Fruit fly (Drosophila melanogaster): ENCODE measurements around the gene mRpS31.

mRpS31 gene

DNA sequence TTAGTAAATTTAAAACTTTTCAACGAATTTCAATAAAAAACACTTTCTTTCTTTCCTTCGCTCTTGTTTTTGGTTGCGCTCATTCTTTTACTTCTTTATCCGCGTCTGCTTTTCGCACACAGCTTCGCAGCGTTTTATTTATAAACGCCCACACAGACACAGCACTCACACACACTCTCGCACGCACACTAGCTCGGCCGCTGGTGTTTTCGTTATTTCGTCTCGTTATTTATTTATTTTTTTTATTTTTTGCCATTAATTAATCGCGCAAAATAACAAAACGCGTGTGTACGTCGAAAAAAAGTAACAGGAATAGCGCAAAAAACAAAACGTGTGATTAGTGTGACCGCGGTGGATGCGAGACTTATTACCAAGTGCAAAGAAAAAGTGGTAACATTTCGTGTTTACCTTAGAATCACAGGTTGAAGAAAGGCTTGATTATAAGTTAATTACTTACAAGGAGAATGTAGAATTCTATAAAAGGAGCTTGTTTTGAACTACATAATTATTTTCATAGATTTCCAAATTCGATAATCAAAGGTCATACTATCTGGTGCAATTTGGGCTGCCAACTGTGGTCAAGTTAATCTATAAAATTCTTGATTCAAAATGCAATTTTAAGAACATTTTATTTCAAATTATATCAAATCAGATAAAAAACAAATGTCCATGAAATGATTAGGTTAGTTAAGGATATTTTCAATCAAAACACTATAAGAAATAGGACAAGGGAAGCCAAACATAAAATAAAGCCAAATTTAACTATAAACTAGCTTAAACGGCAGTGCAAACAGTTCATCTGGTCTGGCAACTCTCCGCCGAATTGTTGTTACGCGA lies at the start of gene mRpS31, which contains the start of gene hzg (continued):
- TF ChIP-seq Lpt (GFP tag; optimal IDR thresholded peaks at IDR 0.05) = no peak
- TF ChIP-seq Gug (GFP tag; IDR thresholded peaks at IDR 0.05) = no peak
- peak; percentile 49 for TF ChIP-seq CG32006 (GFP tag; optimal IDR thresholded peaks at IDR 0.05)
- TF ChIP-seq CG31627 (GFP tag; optimal IDR thresholded peaks at IDR 0.05) = peak; percentile 64
- peak; percentile 45 for TF ChIP-seq Ets21C (GFP tag; optimal IDR thresholded peaks at IDR 0.05)
- peak; percentile 69 for TF ChIP-seq pdm3 (GFP tag; optimal IDR thresholded peaks at IDR 0.05)
- TF ChIP-seq fd59A (GFP tag; optimal IDR thresholded peaks at IDR 0.05) = peak; percentile 2
- TF ChIP-seq topi (GFP tag; optimal IDR thresholded peaks at IDR 0.05) = peak; percentile 50
- TF ChIP-seq esn (GFP tag; optimal IDR thresholded peaks at IDR 0.05) = peak; percentile 42
- TF ChIP-seq CG11902 (GFP tag; optimal IDR thresholded peaks at IDR 0.05) = peak; percentile 14

DNA sequence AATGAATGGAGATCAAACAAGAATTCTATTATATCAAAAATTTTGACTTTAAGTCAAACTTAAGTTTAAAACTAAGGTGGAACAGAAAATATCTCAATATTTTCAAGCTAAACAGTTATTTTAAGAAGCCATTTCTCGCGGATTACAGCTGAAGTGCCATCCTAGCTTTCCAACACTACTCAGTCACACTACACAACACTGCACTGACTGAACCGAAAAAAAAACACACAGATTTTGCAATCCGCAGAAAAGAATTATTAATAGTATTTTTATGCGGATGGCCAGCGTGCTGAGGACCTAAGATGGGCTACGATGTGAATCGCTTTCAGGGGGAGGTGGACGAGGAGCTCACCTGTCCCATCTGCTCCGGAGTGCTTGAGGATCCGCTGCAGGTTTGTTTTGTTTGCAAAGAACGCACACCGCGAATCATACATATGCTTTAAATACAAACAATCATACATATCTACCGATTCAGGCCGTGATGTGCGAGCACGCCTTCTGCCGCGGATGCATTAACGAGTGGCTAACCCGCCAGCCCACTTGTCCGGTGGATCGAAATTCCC lies 48.5 kb upstream of the mRpS31 start, which contains the start of gene elgi:
Gene elgi, plus strand, starts transcription at position 103 of the 563 bp plus-strand sequence.
- no peak for TF ChIP-seq Hr4 (GFP tag; optimal IDR thresholded peaks at IDR 0.05)
- peak; percentile 69 for TF ChIP-seq Sox102F (GFP tag; optimal IDR thresholded peaks at IDR 0.05)
- TF ChIP-seq Hr38 (GFP tag; optimal IDR thresholded peaks at IDR 0.05) = no peak
- TF ChIP-seq CG16779 (tag; optimal IDR thresholded peaks at IDR 0.05) = no peak
- TF ChIP-seq salr (GFP tag; optimal IDR thresholded peaks at IDR 0.05) = peak in 1 of 2 experiments; percentile 5
- TF ChIP-seq CG9139 (GFP tag; optimal IDR thresholded peaks at IDR 0.05) = no peak
- peak; percentile 76 for TF ChIP-seq Eip78C (GFP tag)
- peak; percentile 71 for TF ChIP-seq vri (GFP tag; optimal IDR thresholded peaks at IDR 0.05)
- peak; percentile 53 for TF ChIP-seq net (GFP tag; optimal IDR thresholded peaks at IDR 0.05)
- TF ChIP-seq Sox14 (GFP tag; optimal IDR thresholded peaks at IDR 0.05) = peak; percentile 69
- peak; percentile 22 for TF ChIP-seq CG34406 (GFP tag; optimal IDR thresholded peaks at IDR 0.05)
- TF ChIP-seq CG6276 (GFP tag; optimal IDR thresholded peaks at IDR 0.05) = no peak
- TF ChIP-seq fkh (GFP tag; optimal IDR thresholded peaks at IDR 0.05) = peak; percentile 66
- peak; percentile 16 for TF ChIP-seq CG11762 (GFP tag; optimal IDR thresholded peaks at IDR 0.05; ENCODE audit: insufficient read depth)
- TF ChIP-seq CG1621 (tag; optimal IDR thresholded peaks at IDR 0.05) = peak; percentile 16
- TF ChIP-seq CG15336 (GFP tag; IDR thresholded peaks at IDR 0.05) = peak; percentile 41; the same call in 1 of the 2 replicates
- no peak for TF ChIP-seq CG11294 (GFP tag; IDR thresholded peaks at IDR 0.05)
- peak; percentile 17 for TF ChIP-seq dac (GFP tag; optimal IDR thresholded peaks at IDR 0.05)
- no peak for TF ChIP-seq CG10669 (GFP tag; optimal IDR thresholded peaks at IDR 0.05)
- TF ChIP-seq OdsH (GFP tag; optimal IDR thresholded peaks at IDR 0.05) = no peak
- peak; percentile 36 for TF ChIP-seq Lpt (GFP tag; optimal IDR thresholded peaks at IDR 0.05)
- TF ChIP-seq acj6 (GFP tag; optimal IDR thresholded peaks at IDR 0.05) = peak; percentile 61
- TF ChIP-seq esn (GFP tag; optimal IDR thresholded peaks at IDR 0.05) = peak; percentile 78
- peak; percentile 4 for TF ChIP-seq Blimp-1 (GFP tag; optimal IDR thresholded peaks at IDR 0.05)
- no peak for TF ChIP-seq Eip93F (GFP tag; optimal IDR thresholded peaks at IDR 0.05)
- no peak for TF ChIP-seq fd85E (GFP tag; optimal IDR thresholded peaks at IDR 0.05)
- TF ChIP-seq lz (GFP tag; optimal IDR thresholded peaks at IDR 0.05) = peak; percentile 68
- peak; percentile 54 for TF ChIP-seq Ets21C (GFP tag; optimal IDR thresholded peaks at IDR 0.05)
- peak; percentile 46 for TF ChIP-seq CG32006 (GFP tag; optimal IDR thresholded peaks at IDR 0.05)
- TF ChIP-seq spab (GFP tag; optimal IDR thresholded peaks at IDR 0.05) = peak; percentile 5
- TF ChIP-seq Eip75B (GFP tag; optimal IDR thresholded peaks at IDR 0.05) = peak; percentile 68
- TF ChIP-seq Gug (GFP tag; IDR thresholded peaks at IDR 0.05) = no peak
- TF ChIP-seq CG6792 (GFP tag; optimal IDR thresholded peaks at IDR 0.05) = peak; percentile 39
- no peak for TF ChIP-seq dsx (GFP tag; optimal IDR thresholded peaks at IDR 0.05; ENCODE audit: poor library complexity, severe bottlenecking)
- no peak for TF ChIP-seq CG4318 (GFP tag; optimal IDR thresholded peaks at IDR 0.05)
- peak; percentile 26 for TF ChIP-seq CG10631 (GFP tag; optimal IDR thresholded peaks at IDR 0.05)
- TF ChIP-seq topi (GFP tag; optimal IDR thresholded peaks at IDR 0.05) = peak; percentile 76
- peak; percentile 76 for TF ChIP-seq CG3919 (GFP tag; optimal IDR thresholded peaks at IDR 0.05)
- peak; percentile 64 for TF ChIP-seq Smox (GFP tag; optimal IDR thresholded peaks at IDR 0.05)
- TF ChIP-seq CG11902 (GFP tag; optimal IDR thresholded peaks at IDR 0.05) = no peak
- TF ChIP-seq CG31627 (GFP tag; optimal IDR thresholded peaks at IDR 0.05) = peak; percentile 73
- TF ChIP-seq svp (GFP tag) = peak; percentile 85
- peak; percentile 42 for TF ChIP-seq achi (GFP tag; optimal IDR thresholded peaks at IDR 0.05)
- TF ChIP-seq CG8632 (GFP tag; optimal IDR thresholded peaks at IDR 0.05) = peak; percentile 37

Measured in whole organism, prepupa.